Fruit fly (Drosophila melanogaster) ovary, adult (tissue): ENCODE results near the gene CG8461.

Experiments
- CG17801 ChIP-seq: fragments of 200-800 bp; optimal IDR thresholded peaks from 2 replicates; lab custom pipeline; 2019; ENCODE audit warnings: missing biosample characterization, mild to moderate bottlenecking, missing genetic modification characterization, moderate library complexity; ENCODE audit not compliant: partially characterized antibody

Gene CG8461

dm6 chr3R:14513420-14513819 lies at the start of gene CG8461:
Gene CG8461 (minus strand): TSS chr3R:14513637.
- peak; percentile 23 for TF ChIP-seq CG17801 (GFP tag; lab: Kevin White, UChicago)

dm6 chr3R:14562040-14562439 lies 48.6 kb upstream of the CG8461 start, which contains the start of gene CG14851:
Gene CG14851 (plus strand): TSS chr3R:14562340.
- no peak for TF ChIP-seq CG17801 (GFP tag; lab: Kevin White, UChicago)

dm6 chr3R:14560635-14561034 lies 47.2 kb upstream of the CG8461 start, which contains the start of gene Jig:
Gene Jig (plus strand): TSS chr3R:14560935.
- no peak for TF ChIP-seq CG17801 (GFP tag; lab: Kevin White, UChicago)

- TF ChIP-seq CG17801 (GFP tag; lab: Kevin White, UChicago), result no peak
Observed at dm6 chr3R:14559954-14560353, 46.5 kb upstream of the CG8461 start, which contains the start of gene CG14854. Gene CG14854 (minus strand): TSS chr3R:14560054.

dm6 chr3R:14558383-14558883 lies 45.0 kb upstream of the CG8461 start:
- TF ChIP-seq CG17801 (GFP tag; lab: Kevin White, UChicago), result no peak

dm6 chr3R:14557480-14558354 lies 44.3 kb upstream of the CG8461 start, which contains the start of gene Pde6:
Gene Pde6 (minus strand): TSS chr3R:14558304.
- no peak for TF ChIP-seq CG17801 (GFP tag; lab: Kevin White, UChicago)

- TF ChIP-seq CG17801 (GFP tag; lab: Kevin White, UChicago), result no peak
Observed at dm6 chr3R:14555021-14555420, 41.6 kb upstream of the CG8461 start.

- TF ChIP-seq CG17801 (GFP tag; lab: Kevin White, UChicago), result no peak
Observed at dm6 chr3R:14548752-14549151, 35.3 kb upstream of the CG8461 start.

dm6 chr3R:14542038-14542437 lies 28.6 kb upstream of the CG8461 start:
- no peak for TF ChIP-seq CG17801 (GFP tag; lab: Kevin White, UChicago)

dm6 chr3R:14526657-14527056 lies 13.2 kb upstream of the CG8461 start:
- TF ChIP-seq CG17801 (GFP tag; lab: Kevin White, UChicago), result no peak

dm6 chr3R:14520749-14521148 lies 7.3 kb upstream of the CG8461 start, which contains the start of gene Cyp313a1:
Gene Cyp313a1 (plus strand): TSS chr3R:14521049.
- TF ChIP-seq CG17801 (GFP tag; lab: Kevin White, UChicago), result no peak

dm6 chr3R:14516742-14517141 lies 3.3 kb upstream of the CG8461 start, which contains the start of gene CG34273:
Gene CG34273 (plus strand): TSS chr3R:14517042.
- no peak for TF ChIP-seq CG17801 (GFP tag; lab: Kevin White, UChicago)

dm6 chr3R:14511123-14511908 lies 2.1 kb downstream of the CG8461 start, which contains the start of the genes HtrA2 and mRpL11:
Gene HtrA2 (minus strand): TSS chr3R:14511712.
Gene mRpL11 (plus strand): TSS chr3R:14511838.
- TF ChIP-seq CG17801 (GFP tag; lab: Kevin White, UChicago), result peak; percentile 47

- no peak for TF ChIP-seq CG17801 (GFP tag; lab: Kevin White, UChicago)
Observed at dm6 chr3R:14505120-14505519, 8.3 kb downstream of the CG8461 start.

dm6 chr3R:14498072-14498471 lies 15.4 kb downstream of the CG8461 start:
- TF ChIP-seq CG17801 (GFP tag; lab: Kevin White, UChicago), result no peak
